Fruit fly (Drosophila melanogaster) whole organism, embryonic: Measurements from ENCODE around the gene ETHR.
A peak's percentile ranks its signal among the peaks of the same experiment; 100 is the strongest.

Experiments
- BEAF-32 ChIP-seq: fragments of 200-800 bp; sonication (Bioruptor generic); optimal IDR thresholded peaks from 3 replicates; lab custom pipeline; 2017; ENCODE audit warnings: missing biosample characterization, missing genetic modification characterization, mild to moderate bottlenecking, moderate library complexity, missing genetic modification reagents
- Bgb ChIP-seq: fragments of 200-800 bp; sonication (Bioruptor generic); IDR thresholded peaks from 2 replicates; pipeline ENCODE4 v1.3.6; 2022; ENCODE audit warnings: missing biosample characterization, missing genetic modification characterization; ENCODE audit not compliant: partially characterized antibody
- CG10959 ChIP-seq: fragments of 200-800 bp; sonication (Bioruptor generic); IDR thresholded peaks from 2 replicates; pipeline ENCODE4 v1.3.6; 2022; ENCODE audit warnings: missing biosample characterization, missing genetic modification characterization
- CG11560 ChIP-seq: fragments of 200-800 bp; sonication (Bioruptor generic); IDR thresholded peaks from 3 replicates; pipeline ENCODE4 v1.3.6; 2022; ENCODE audit warnings: missing biosample characterization, missing genetic modification characterization
- CG11695 ChIP-seq: fragments of 200-800 bp; sonication (Bioruptor generic); IDR thresholded peaks from 3 replicates; pipeline ENCODE4 v1.3.6; 2022; ENCODE audit warnings: missing biosample characterization, missing genetic modification characterization
- CG12659 ChIP-seq: fragments of 200-800 bp; sonication (Bioruptor generic); optimal IDR thresholded peaks from 3 replicates; lab custom pipeline; 2017; ENCODE audit warnings: mild to moderate bottlenecking, missing biosample characterization, missing genetic modification reagents, missing genetic modification characterization
- CG12942 ChIP-seq: fragments of 200-800 bp; sonication (Bioruptor generic); optimal IDR thresholded peaks from 3 replicates; lab custom pipeline; 2016; ENCODE audit warnings: missing biosample characterization, missing genetic modification characterization
- CG13296 ChIP-seq: fragments of 200-800 bp; sonication (Bioruptor generic); optimal IDR thresholded peaks from 3 replicates; lab custom pipeline; 2018; ENCODE audit warnings: missing biosample characterization, mild to moderate bottlenecking, missing genetic modification characterization
- CG14965 ChIP-seq: fragments of 200-800 bp; sonication (Bioruptor generic); optimal IDR thresholded peaks from 2 replicates; lab custom pipeline; 2016; ENCODE audit warnings: missing biosample characterization, missing genetic modification characterization, borderline replicate concordance
- CG1529 ChIP-seq: fragments of 200-800 bp; sonication (Bioruptor generic); optimal IDR thresholded peaks from 3 replicates; lab custom pipeline; 2018; ENCODE audit warnings: missing biosample characterization, missing genetic modification characterization
- CG16863 ChIP-seq: fragments of 200-800 bp; sonication (Bioruptor generic); optimal IDR thresholded peaks from 3 replicates; lab custom pipeline; 2016; ENCODE audit warnings: missing biosample characterization, missing genetic modification characterization
- CG17829 ChIP-seq: fragments of 200-800 bp; optimal IDR thresholded peaks from 2 replicates; lab custom pipeline; 2019; ENCODE audit warnings: missing biosample characterization, mild to moderate bottlenecking, missing genetic modification characterization, moderate library complexity
- CG18262 ChIP-seq: fragments of 200-800 bp; optimal IDR thresholded peaks from 3 replicates; lab custom pipeline; 2019; ENCODE audit warnings: missing biosample characterization, mild to moderate bottlenecking, missing genetic modification characterization, moderate library complexity
- CG18476 ChIP-seq: fragments of 200-800 bp; sonication (Bioruptor generic); optimal IDR thresholded peaks from 2 replicates; lab custom pipeline; 2016; ENCODE audit warnings: missing biosample characterization, mild to moderate bottlenecking, missing genetic modification characterization
- CG18764 ChIP-seq: fragments of 200-800 bp; sonication (Bioruptor generic); optimal IDR thresholded peaks from 3 replicates; lab custom pipeline; 2016; ENCODE audit warnings: missing biosample characterization, missing genetic modification characterization
- CG2199 ChIP-seq: fragments of 200-800 bp; sonication (Bioruptor generic); IDR thresholded peaks from 3 replicates; pipeline ENCODE4 v1.3.6; 2022; ENCODE audit warnings: missing biosample characterization, missing genetic modification characterization
- CG2712 ChIP-seq: fragments of 200-800 bp; optimal IDR thresholded peaks from 3 replicates; lab custom pipeline; 2019; ENCODE audit warnings: missing biosample characterization, mild to moderate bottlenecking, missing genetic modification characterization, moderate library complexity
- CG30431 ChIP-seq: fragments of 200-800 bp; sonication (Bioruptor generic); optimal IDR thresholded peaks from 2 replicates; lab custom pipeline; 2017; ENCODE audit warnings: missing biosample characterization, missing genetic modification characterization
- CG33557 ChIP-seq: fragments of 200-800 bp; sonication (Bioruptor generic); optimal IDR thresholded peaks from 2 replicates; lab custom pipeline; 2019; ENCODE audit warnings: missing biosample characterization, mild to moderate bottlenecking, missing genetic modification characterization, moderate library complexity
- CG3407 ChIP-seq: fragments of 200-800 bp; sonication (Bioruptor generic); optimal IDR thresholded peaks from 2 replicates; lab custom pipeline; 2018; ENCODE audit warnings: missing biosample characterization, mild to moderate bottlenecking, missing genetic modification characterization
- CG3847 ChIP-seq: fragments of 200-800 bp; sonication (Bioruptor generic); IDR thresholded peaks from 2 replicates; pipeline ENCODE4 v1.3.6; 2022; ENCODE audit warnings: missing biosample characterization, missing genetic modification characterization
- CG5953 ChIP-seq: fragments of 200-800 bp; sonication (Bioruptor generic); IDR thresholded peaks from 2 replicates; pipeline ENCODE4 v1.3.6; 2022; ENCODE audit warnings: missing biosample characterization, missing genetic modification characterization
- CG8924 ChIP-seq: fragments of 200-800 bp; optimal IDR thresholded peaks from 3 replicates; lab custom pipeline; 2019; ENCODE audit warnings: missing biosample characterization, mild to moderate bottlenecking, missing genetic modification characterization, moderate library complexity
- Dek ChIP-seq: fragments of 200-800 bp; sonication (Bioruptor generic); optimal IDR thresholded peaks from 3 replicates; lab custom pipeline; 2019; ENCODE audit warnings: missing biosample characterization, mild to moderate bottlenecking, missing genetic modification characterization, moderate library complexity
- Doc2 ChIP-seq: fragments of 200-800 bp; sonication (Bioruptor generic); IDR thresholded peaks from 2 replicates; pipeline ENCODE4 v1.3.6; 2022; ENCODE audit warnings: missing biosample characterization, missing genetic modification characterization
- Doc3 ChIP-seq: fragments of 200-800 bp; sonication (Bioruptor generic); IDR thresholded peaks from 3 replicates; pipeline ENCODE4 v1.3.6; 2022; ENCODE audit warnings: missing biosample characterization, missing genetic modification characterization; ENCODE audit not compliant: partially characterized antibody
- Elba2 ChIP-seq: fragments of 200-800 bp; sonication (Bioruptor generic); optimal IDR thresholded peaks from 3 replicates; lab custom pipeline; 2016; ENCODE audit warnings: missing biosample characterization, missing genetic modification characterization
- H2.0 ChIP-seq: fragments of 200-800 bp; sonication (Bioruptor generic); IDR thresholded peaks from 2 replicates; pipeline ENCODE4 v1.3.6; 2022; ENCODE audit warnings: missing biosample characterization, missing genetic modification characterization
- Hr78 ChIP-seq, 2 experiments: fragments of 200-800 bp in 1 of 2; fragments of >200 bp in 1 of 2; sonication (Bioruptor generic) in 1 of 2; optimal IDR thresholded peaks; 2 replicates each; lab custom pipeline; 2017 to 2019; ENCODE audit warnings: missing biosample characterization in 2 of 2, missing genetic modification characterization in 2 of 2, mild to moderate bottlenecking in 1 of 2, moderate library complexity in 1 of 2
- NFAT ChIP-seq: fragments of 200-800 bp; sonication (Bioruptor generic); IDR thresholded peaks from 2 replicates; pipeline ENCODE4 v1.3.6; 2022; ENCODE audit warnings: missing biosample characterization, missing genetic modification characterization
- Sox100B ChIP-seq: fragments of 200-800 bp; sonication (Bioruptor generic); optimal IDR thresholded peaks from 3 replicates; lab custom pipeline; 2018; ENCODE audit warnings: missing biosample characterization, mild to moderate bottlenecking, missing genetic modification characterization
- TFAM ChIP-seq: fragments of 200-800 bp; sonication (Bioruptor generic); optimal IDR thresholded peaks from 2 replicates; lab custom pipeline; 2017; ENCODE audit warnings: missing biosample characterization, missing genetic modification characterization, inconsistent platforms
- aop ChIP-seq: fragments of 200-800 bp; sonication (Bioruptor generic); IDR thresholded peaks from 2 replicates; pipeline ENCODE4 v1.3.6; 2022; ENCODE audit warnings: missing biosample characterization, missing genetic modification characterization
- chn ChIP-seq: fragments of 200-800 bp; sonication (Bioruptor generic); optimal IDR thresholded peaks from 2 replicates; lab custom pipeline; 2016; ENCODE audit warnings: missing biosample characterization, missing genetic modification characterization
- dmrt11E ChIP-seq: fragments of 200-800 bp; sonication (Bioruptor generic); optimal IDR thresholded peaks from 3 replicates; lab custom pipeline; 2018; ENCODE audit warnings: missing biosample characterization, mild to moderate bottlenecking, missing genetic modification characterization, moderate library complexity
- dmrt99B ChIP-seq: fragments of 200-800 bp; sonication (Bioruptor generic); optimal IDR thresholded peaks from 2 replicates; lab custom pipeline; 2018; ENCODE audit warnings: missing biosample characterization, mild to moderate bottlenecking, missing genetic modification characterization, moderate library complexity
- gt ChIP-seq: fragments of 200-800 bp; sonication (Bioruptor generic); IDR thresholded peaks from 2 replicates; pipeline ENCODE4 v1.3.6; 2022; ENCODE audit warnings: missing biosample characterization, missing genetic modification characterization
- jing ChIP-seq: fragments of 200-800 bp; sonication (Bioruptor generic); optimal IDR thresholded peaks from 2 replicates; lab custom pipeline; 2018; ENCODE audit warnings: missing biosample characterization, mild to moderate bottlenecking, missing genetic modification characterization
- lmd ChIP-seq: fragments of 200-800 bp; sonication (Bioruptor generic); IDR thresholded peaks from 2 replicates; pipeline ENCODE4 v1.3.6; 2022; ENCODE audit warnings: missing biosample characterization, missing genetic modification characterization
- luna ChIP-seq: fragments of 200-800 bp; sonication (Bioruptor generic); optimal IDR thresholded peaks from 2 replicates; lab custom pipeline; 2016; ENCODE audit warnings: missing biosample characterization, missing genetic modification characterization
- nom ChIP-seq: fragments of 200-800 bp; sonication (Bioruptor generic); optimal IDR thresholded peaks from 2 replicates; lab custom pipeline; 2017; ENCODE audit warnings: missing biosample characterization, missing genetic modification characterization, mild to moderate bottlenecking, moderate library complexity, missing genetic modification reagents
- onecut ChIP-seq: fragments of 200-800 bp; sonication (Bioruptor generic); IDR thresholded peaks from 2 replicates; pipeline ENCODE4 v1.3.6; 2022; ENCODE audit warnings: missing biosample characterization, missing genetic modification characterization
- pb ChIP-seq: fragments of 200-800 bp; sonication (Bioruptor generic); optimal IDR thresholded peaks from 3 replicates; lab custom pipeline; 2016; ENCODE audit warnings: missing biosample characterization, missing genetic modification characterization
- pfk ChIP-seq: fragments of 200-800 bp; sonication (Bioruptor generic); optimal IDR thresholded peaks from 2 replicates; lab custom pipeline; 2018; ENCODE audit warnings: missing biosample characterization, mild to moderate bottlenecking, missing genetic modification characterization, moderate library complexity
- row ChIP-seq: fragments of 200-800 bp; sonication (Bioruptor generic); IDR thresholded peaks from 3 replicates; pipeline ENCODE4 v1.3.6; 2022; ENCODE audit warnings: missing biosample characterization, missing genetic modification characterization
- shn ChIP-seq: fragments of 200-800 bp; sonication (Bioruptor generic); optimal IDR thresholded peaks from 3 replicates; lab custom pipeline; 2016; ENCODE audit warnings: missing biosample characterization, missing genetic modification characterization
- sr ChIP-seq: fragments of 200-800 bp; sonication (Bioruptor generic); IDR thresholded peaks from 3 replicates; pipeline ENCODE4 v1.3.6; 2022; ENCODE audit warnings: missing biosample characterization, missing genetic modification characterization
- tap ChIP-seq: fragments of 200-800 bp; optimal IDR thresholded peaks from 3 replicates; lab custom pipeline; 2019; ENCODE audit warnings: missing biosample characterization, mild to moderate bottlenecking, missing genetic modification characterization, moderate library complexity
- unpg ChIP-seq: fragments of 200-800 bp; sonication (Bioruptor generic); optimal IDR thresholded peaks from 3 replicates; lab custom pipeline; 2018; ENCODE audit warnings: missing biosample characterization, mild to moderate bottlenecking, missing genetic modification characterization, moderate library complexity
- zfh1 ChIP-seq: fragments of 200-800 bp; sonication (Bioruptor generic); IDR thresholded peaks from 3 replicates; pipeline ENCODE4 v1.3.6; 2022; ENCODE audit warnings: missing biosample characterization, missing genetic modification characterization

The ETHR gene

dm6 chr3R:21223453-21224057 is 23.3 kb upstream of the ETHR start, which contains the start of the genes CG3337 and Nelf-A (continued):
- TF ChIP-seq CG12659 (peak; percentile 88), pb (peak; percentile 66), CG1529 (GFP tag; lab: Kevin White, UChicago) (no peak), sr (no peak), CG2199 (GFP tag; lab: Robert Waterston, UW) (peak; percentile 77; the same call in 2 of the 3 replicates), CG3407 (no peak), CG11560 (tag; lab: Robert Waterston, UW) (peak; percentile 68; the same call in 2 of the 3 replicates), shn (GFP tag; lab: Kevin White, UChicago) (peak; percentile 84), CG12942 (peak; percentile 67), Sox100B (GFP tag; lab: Kevin White, UChicago) (no peak), aop (GFP tag; lab: Robert Waterston, UW) (no peak), lmd (peak; percentile 72; the same call in 1 of the 2 replicates), BEAF-32 (peak; percentile 88), row (peak; percentile 54), jing (GFP tag; lab: Kevin White, UChicago) (no peak), CG18476 (GFP tag; lab: Kevin White, UChicago) (peak; percentile 29), CG18764 (peak; percentile 32), CG13296 (GFP tag; lab: Kevin White, UChicago) (peak; percentile 40), Doc2 (no peak), CG2712 (peak; percentile 57), dmrt11E (tag; lab: Kevin White, UChicago) (peak; percentile 42), luna (GFP tag; lab: Kevin White, UChicago) (peak; percentile 63), CG5953 (0 out of 2 replicates have a peak, but pooled peaks have one; percentile 33), TFAM (GFP tag; lab: Kevin White, UChicago) (no peak), CG18262 (tag; lab: Kevin White, UChicago) (peak; percentile 37), Doc3 (peak; percentile 55; the same call in 2 of the 3 replicates), Bgb (GFP tag; lab: Robert Waterston, UW) (peak; percentile 94), NFAT (GFP tag; lab: Robert Waterston, UW) (peak; percentile 89), CG11695 (GFP tag; lab: Robert Waterston, UW) (no peak), unpg (GFP tag; lab: Kevin White, UChicago) (peak; percentile 18), tap (tag; lab: Kevin White, UChicago) (no peak), pfk (GFP tag; lab: Kevin White, UChicago) (peak; percentile 27), CG3847 (peak; percentile 93), CG16863 (GFP tag; lab: Kevin White, UChicago) (peak; percentile 56), Hr78 (GFP tag; optimal IDR thresholded peaks at IDR 0.05; lab: Kevin White, UChicago) (no peak), CG30431 (GFP tag; lab: Kevin White, UChicago) (peak; percentile 33), dmrt99B (tag; lab: Kevin White, UChicago) (no peak), Dek (tag; lab: Kevin White, UChicago) (no peak), zfh1 (GFP tag; lab: Robert Waterston, UW) (peak; percentile 78), CG33557 (GFP tag; lab: Kevin White, UChicago) (peak; percentile 53), CG8924 (tag; lab: Kevin White, UChicago) (no peak), CG17829 (tag; lab: Kevin White, UChicago) (peak; percentile 54), CG10959 (GFP tag; lab: Robert Waterston, UW) (no peak), H2.0 (GFP tag; lab: Robert Waterston, UW) (peak; percentile 66), Elba2 (GFP tag; lab: Kevin White, UChicago) (peak; percentile 78), gt (GFP tag; lab: Robert Waterston, UW) (no peak), nom (GFP tag; lab: Kevin White, UChicago) (peak; percentile 4), CG14965 (no peak), chn (GFP tag; lab: Kevin White, UChicago) (peak; percentile 75), onecut (GFP tag; lab: Robert Waterston, UW) (peak; percentile 64)
